Comparison of ENCODE assay signal across 7 worm cellular contexts in the genomic region with DNA sequence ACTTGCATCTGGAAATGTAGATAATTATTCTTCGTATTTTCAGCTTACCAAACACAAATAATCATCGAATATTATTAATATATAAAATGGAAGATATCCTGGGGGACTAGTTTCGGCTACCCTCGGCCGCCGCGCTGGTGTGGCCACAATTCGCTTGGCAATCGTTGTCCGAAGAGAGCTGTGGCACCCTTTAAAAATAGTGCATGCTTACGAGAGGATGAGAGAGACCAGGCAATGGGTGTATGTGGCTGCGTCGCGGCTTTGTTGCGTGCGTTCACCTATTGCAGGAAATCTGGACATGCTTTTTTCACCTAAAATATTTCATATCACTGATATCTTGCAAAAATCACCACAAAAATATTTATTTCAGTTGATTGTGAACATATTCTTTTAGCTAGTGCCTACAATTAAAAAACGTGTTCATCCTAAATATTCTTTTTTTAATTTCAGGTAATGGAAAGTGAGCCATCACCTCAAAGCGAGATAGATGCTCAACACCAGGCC.
TF ChIP-seq lines count a peak whose summit lies in the region.

Gene ccd-5, minus strand, starts transcription at position 8 of the 504 bp plus-strand sequence.
Gene F52H2.1, plus strand, starts transcription at position 454 of the 504 bp plus-strand sequence.

TF ChIP-seq in whole organism, L1 larva, 84 proteins besides CTCF, POLR2A, EP300 and RAD21 (continues in another document):
- no peak for TF ChIP-seq fkh-10 (GFP tag; optimal IDR thresholded peaks at IDR 0.05; lab: Kevin White, UChicago)
- TF ChIP-seq hlh-17 (GFP tag; optimal IDR thresholded peaks at IDR 0.05; lab: Kevin White, UChicago; ENCODE audit: borderline replicate concordance): no peak
- no peak for TF ChIP-seq sup-37 (GFP tag; optimal IDR thresholded peaks at IDR 0.05; lab: Kevin White, UChicago)
- TF ChIP-seq lsy-2 (tag; optimal IDR thresholded peaks at IDR 0.05; lab: Kevin White, UChicago): peak in 1 of 2 experiments; percentile 33
- TF ChIP-seq tbx-2 (tag; optimal IDR thresholded peaks at IDR 0.05; lab: Kevin White, UChicago): no peak
- TF ChIP-seq lin-14 (GFP tag; optimal IDR thresholded peaks at IDR 0.05; lab: Kevin White, UChicago): peak; percentile 71
- no peak for TF ChIP-seq hlh-4 (tag; optimal IDR thresholded peaks at IDR 0.05; lab: Kevin White, UChicago)
- TF ChIP-seq elt-2 (tag; optimal IDR thresholded peaks at IDR 0.05; lab: Kevin White, UChicago): no peak
- TF ChIP-seq ceh-82 (tag; optimal IDR thresholded peaks at IDR 0.05; lab: Kevin White, UChicago): peak in 1 of 3 experiments; percentile 53
- TF ChIP-seq C34B4.2 (tag; optimal IDR thresholded peaks at IDR 0.05; lab: Kevin White, UChicago): no peak
- TF ChIP-seq isw-1 (GFP tag; IDR thresholded peaks at IDR 0.05; lab: Robert Waterston, UW): no peak
- TF ChIP-seq irx-1 (tag; optimal IDR thresholded peaks at IDR 0.05; lab: Kevin White, UChicago): no peak

TF ChIP-seq in whole organism, L2 larva, 48 proteins besides CTCF, POLR2A, EP300 and RAD21 (continues in another document):
- TF ChIP-seq unc-55 (GFP tag; optimal IDR thresholded peaks at IDR 0.05; lab: Kevin White, UChicago) (peak; percentile 59), sma-9 (GFP tag; optimal IDR thresholded peaks at IDR 0.05; lab: Kevin White, UChicago) (peak; percentile 23), sma-9 (tag; optimal IDR thresholded peaks at IDR 0.05; lab: Kevin White, UChicago) (no peak), nhr-12 (tag; optimal IDR thresholded peaks at IDR 0.05; lab: Kevin White, UChicago) (no peak), mbf-1 (tag; optimal IDR thresholded peaks at IDR 0.05; lab: Kevin White, UChicago) (no peak), gmeb-1 (tag; optimal IDR thresholded peaks at IDR 0.05; lab: Kevin White, UChicago) (no peak), lin-13 (GFP tag; optimal IDR thresholded peaks at IDR 0.05; lab: Kevin White, UChicago) (no peak), zag-1 (tag; optimal IDR thresholded peaks at IDR 0.05; lab: Kevin White, UChicago) (no peak), crh-2 (tag; optimal IDR thresholded peaks at IDR 0.05; lab: Kevin White, UChicago) (no peak), ZK546.5 (tag; optimal IDR thresholded peaks at IDR 0.05; lab: Kevin White, UChicago) (no peak), C34F6.9 (tag; optimal IDR thresholded peaks at IDR 0.05; lab: Kevin White, UChicago) (peak; percentile 25), lsy-2 (tag; optimal IDR thresholded peaks at IDR 0.05; lab: Kevin White, UChicago) (peak in 1 of 2 experiments; percentile 24)

TF ChIP-seq in whole organism, L3 larva, 47 proteins besides CTCF, POLR2A, EP300 and RAD21:
- TF ChIP-seq ama-1 (optimal IDR thresholded peaks at IDR 0.05; lab: Kevin White, UChicago) (no peak), fos-1 (tag; optimal IDR thresholded peaks at IDR 0.05; lab: Kevin White, UChicago) (no peak), nfya-1 (tag; optimal IDR thresholded peaks at IDR 0.05; lab: Kevin White, UChicago; ENCODE audit: insufficient read depth) (peak; percentile 58), R02D3.7 (tag; optimal IDR thresholded peaks at IDR 0.05; lab: Kevin White, UChicago) (no peak), hmg-11 (tag; optimal IDR thresholded peaks at IDR 0.05; lab: Kevin White, UChicago) (peak; percentile 66), pha-4 (tag; optimal IDR thresholded peaks at IDR 0.05; lab: Kevin White, UChicago) (no peak), lin-39 (tag; optimal IDR thresholded peaks at IDR 0.05; lab: Kevin White, UChicago) (peak; percentile 60)
TF ChIP-seq in whole organism, L3 larva: peak in this region for 3.

TF ChIP-seq in whole organism, L4 larva, 104 proteins besides CTCF, POLR2A, EP300 and RAD21 (continues in another document):
- TF ChIP-seq ztf-11 (tag; optimal IDR thresholded peaks at IDR 0.05; lab: Kevin White, UChicago): no peak
- peak; percentile 75 for TF ChIP-seq mes-2 (tag; optimal IDR thresholded peaks at IDR 0.05; lab: Kevin White, UChicago; ENCODE audit: poor library complexity, severe bottlenecking)
- no peak for TF ChIP-seq nhr-11 (tag; optimal IDR thresholded peaks at IDR 0.05; lab: Kevin White, UChicago)
- TF ChIP-seq Y48G9A.11 (GFP tag; IDR thresholded peaks at IDR 0.05; lab: Robert Waterston, UW): no peak
- TF ChIP-seq T20F7.1 (GFP tag; optimal IDR thresholded peaks at IDR 0.05; lab: Kevin White, UChicago): no peak
- TF ChIP-seq aha-1 (tag; lab: Kevin White, UChicago): no peak
- no peak for TF ChIP-seq arid-1 (GFP tag; conservative IDR thresholded peaks at IDR 0.05; lab: Robert Waterston, UW)
- no peak for TF ChIP-seq Y75B8A.6 (GFP tag; IDR thresholded peaks at IDR 0.05; lab: Robert Waterston, UW)
- peak in 1 of 2 experiments; percentile 59 for TF ChIP-seq unc-62 (GFP tag; optimal IDR thresholded peaks at IDR 0.05 in 1 of 2; lab: Kevin White, UChicago)
- no peak for TF ChIP-seq unc-62 (tag; optimal IDR thresholded peaks at IDR 0.05; lab: Kevin White, UChicago)
- TF ChIP-seq sdz-12 (GFP tag; optimal IDR thresholded peaks at IDR 0.05; lab: Kevin White, UChicago): no peak
- TF ChIP-seq daf-8 (GFP tag; IDR thresholded peaks at IDR 0.05; lab: Robert Waterston, UW): no peak
- TF ChIP-seq hlh-11 (tag; optimal IDR thresholded peaks at IDR 0.05; lab: Kevin White, UChicago): no peak
- no peak for TF ChIP-seq attf-4 (tag; optimal IDR thresholded peaks at IDR 0.05; lab: Kevin White, UChicago)
- TF ChIP-seq Y105C5A.15 (GFP tag; IDR thresholded peaks at IDR 0.05; lab: Robert Waterston, UW): no peak

TF ChIP-seq in whole organism, early embryonic, 17 proteins besides CTCF, POLR2A, EP300 and RAD21:
- no peak for TF ChIP-seq ama-1 (optimal IDR thresholded peaks at IDR 0.05; lab: Kevin White, UChicago)
- peak; percentile 53 for TF ChIP-seq hmg-4 (GFP tag; optimal IDR thresholded peaks at IDR 0.05; lab: Kevin White, UChicago)
- peak; percentile 66 for TF ChIP-seq F13C5.2 (tag; optimal IDR thresholded peaks at IDR 0.05; lab: Kevin White, UChicago)
- no peak for TF ChIP-seq B0310.2 (tag; optimal IDR thresholded peaks at IDR 0.05; lab: Kevin White, UChicago)

TF ChIP-seq in whole organism, late embryonic, 69 proteins besides CTCF, POLR2A, EP300 and RAD21:
- TF ChIP-seq hlh-13 (GFP tag; optimal IDR thresholded peaks at IDR 0.05; lab: Kevin White, UChicago) (no peak), pha-2 (tag; optimal IDR thresholded peaks at IDR 0.05; lab: Kevin White, UChicago) (no peak), odd-2 (tag; optimal IDR thresholded peaks at IDR 0.05; lab: Kevin White, UChicago) (no peak), nfya-1 (tag; optimal IDR thresholded peaks at IDR 0.05; lab: Kevin White, UChicago) (no peak), F13H6.1 (tag; optimal IDR thresholded peaks at IDR 0.05; lab: Kevin White, UChicago) (no peak), ceh-22 (tag; optimal IDR thresholded peaks at IDR 0.05; lab: Kevin White, UChicago) (no peak), sox-2 (GFP tag; IDR thresholded peaks at IDR 0.05; lab: Robert Waterston, UW) (no peak), mec-3 (tag; optimal IDR thresholded peaks at IDR 0.05; lab: Kevin White, UChicago; ENCODE audit: borderline replicate concordance) (no peak), K09A11.1 (tag; optimal IDR thresholded peaks at IDR 0.05; lab: Kevin White, UChicago; ENCODE audit: insufficient read depth) (no peak), ceh-31 (tag; optimal IDR thresholded peaks at IDR 0.05; lab: Kevin White, UChicago) (peak; percentile 44), ceh-19 (GFP tag; optimal IDR thresholded peaks at IDR 0.05; lab: Kevin White, UChicago) (peak; percentile 10), tbx-7 (tag; optimal IDR thresholded peaks at IDR 0.05; lab: Kevin White, UChicago) (no peak), elt-2 (tag; optimal IDR thresholded peaks at IDR 0.05; lab: Kevin White, UChicago) (no peak), ceh-14 (tag; optimal IDR thresholded peaks at IDR 0.05; lab: Kevin White, UChicago) (no peak)

TF ChIP-seq in whole organism, young adult, 124 proteins besides CTCF, POLR2A, EP300 and RAD21:
- TF ChIP-seq egl-18 (GFP tag; IDR thresholded peaks at IDR 0.05; lab: Robert Waterston, UW) (0 out of 2 replicates have a peak, but pooled peaks have one; percentile 33), dox-1 (GFP tag; IDR thresholded peaks at IDR 0.05; lab: Robert Waterston, UW) (peak; percentile 29; the same call in 1 of the 2 replicates), ekl-4 (GFP tag; IDR thresholded peaks at IDR 0.05; lab: Robert Waterston, UW) (no peak), zfh-2 (GFP tag; conservative IDR thresholded peaks at IDR 0.05; lab: Robert Waterston, UW) (peak; percentile 57; the same call in 1 of the 2 replicates)
